Fruit fly (Drosophila melanogaster) S2 (cell line): Measurements from ENCODE around the gene CG5188.

Experiments
- CG8478 ChIP-seq: fragments of >200 bp; optimal IDR thresholded peaks from 2 replicates; lab custom pipeline; 2018
- CTCF ChIP-seq, 2 experiments: fragments of >200 bp; optimal IDR thresholded peaks; 2 replicates each; lab custom pipeline; 2018

Gene CG5188

dm6 chr2L:10428528-10428927, at the start of gene CG5188:
CG5188 (plus strand) TSS chr2L:10428829.
- TF ChIP-seq CG8478 (lab: Kevin White, UChicago) = no peak
- no peak for TF ChIP-seq CTCF (optimal IDR thresholded peaks at IDR 0.05; lab: Kevin White, UChicago)

- TF ChIP-seq CTCF (optimal IDR thresholded peaks at IDR 0.05; lab: Kevin White, UChicago) (peak; percentile 12 to 32), CG8478 (lab: Kevin White, UChicago) (no peak)
These were observed 48.8 kb upstream of the CG5188 start, which contains the start of gene gny for dm6 chr2L:10379865-10380264. gny (plus strand) TSS chr2L:10380103.

- no peak for TF ChIP-seq CTCF (optimal IDR thresholded peaks at IDR 0.05; lab: Kevin White, UChicago)
These were observed 46.7 kb upstream of the CG5188 start, which contains the start of gene CG5096 for dm6 chr2L:10381890-10382450. CG5096 (plus strand) TSS chr2L:10382263.

- TF ChIP-seq CG8478 (lab: Kevin White, UChicago) = no peak
- no peak for TF ChIP-seq CTCF (optimal IDR thresholded peaks at IDR 0.05; lab: Kevin White, UChicago)
These were observed 42.3 kb upstream of the CG5188 start, which contains the start of the genes Cdk1 and mRpS7 for dm6 chr2L:10386208-10386805. Cdk1 (minus strand) TSS chr2L:10386262. mRpS7 (plus strand) TSS chr2L:10386662.

dm6 chr2L:10386824-10387223, 41.8 kb upstream of the CG5188 start:
- no peak for TF ChIP-seq CG8478 (lab: Kevin White, UChicago)
- no peak for TF ChIP-seq CTCF (optimal IDR thresholded peaks at IDR 0.05; lab: Kevin White, UChicago)

- TF ChIP-seq CTCF (optimal IDR thresholded peaks at IDR 0.05; lab: Kevin White, UChicago) = peak in 1 of 2 experiments; percentile 51
- no peak for TF ChIP-seq CG8478 (lab: Kevin White, UChicago)
These were observed 40.5 kb upstream of the CG5188 start, which contains the start of gene da for dm6 chr2L:10387869-10388726. da (plus strand) TSS chr2L:10388105.

dm6 chr2L:10393467-10393866, 35.2 kb upstream of the CG5188 start:
- TF ChIP-seq CG8478 (lab: Kevin White, UChicago) (no peak), CTCF (optimal IDR thresholded peaks at IDR 0.05; lab: Kevin White, UChicago) (no peak)

dm6 chr2L:10395035-10395434, 33.6 kb upstream of the CG5188 start:
- no peak for TF ChIP-seq CTCF (optimal IDR thresholded peaks at IDR 0.05; lab: Kevin White, UChicago)
- TF ChIP-seq CG8478 (lab: Kevin White, UChicago) = no peak

- TF ChIP-seq CG8478 (lab: Kevin White, UChicago) (no peak), CTCF (optimal IDR thresholded peaks at IDR 0.05; lab: Kevin White, UChicago) (no peak)
These were observed 32.8 kb upstream of the CG5188 start, which contains the start of gene Mdh1 for dm6 chr2L:10395642-10396487. Mdh1 (minus strand) TSS chr2L:10396332.

- TF ChIP-seq CTCF (optimal IDR thresholded peaks at IDR 0.05; lab: Kevin White, UChicago) (no peak), CG8478 (lab: Kevin White, UChicago) (no peak)
These were observed 32.2 kb upstream of the CG5188 start, which contains the start of gene Cnot4 for dm6 chr2L:10396488-10396824. Cnot4 (plus strand) TSS chr2L:10396716.

- TF ChIP-seq CG8478 (lab: Kevin White, UChicago) (no peak), CTCF (optimal IDR thresholded peaks at IDR 0.05; lab: Kevin White, UChicago) (no peak)
These were observed 31.6 kb upstream of the CG5188 start for dm6 chr2L:10396877-10397587.

dm6 chr2L:10403803-10404315, 24.8 kb upstream of the CG5188 start:
- TF ChIP-seq CG8478 (lab: Kevin White, UChicago) (no peak), CTCF (optimal IDR thresholded peaks at IDR 0.05; lab: Kevin White, UChicago) (no peak)

dm6 chr2L:10405008-10405654, 23.5 kb upstream of the CG5188 start, which contains the start of the genes CG17768, LSm-4 and Ir31a:
CG17768 (minus strand) TSS chr2L:10405203.
LSm-4 (minus strand) TSS chr2L:10405203.
Ir31a (plus strand) TSS chr2L:10405565.
- TF ChIP-seq CTCF (optimal IDR thresholded peaks at IDR 0.05; lab: Kevin White, UChicago) = no peak
- no peak for TF ChIP-seq CG8478 (lab: Kevin White, UChicago)
